Fruit fly (Drosophila melanogaster): ENCODE data around the gene CG3719.

CG3719 gene

dm6 chrX:1397649-1398454 lies 17.6 kb upstream of the CG3719 start:
- TF ChIP-seq Myc (optimal IDR thresholded peaks at IDR 0.05) = no peak
- TF ChIP-seq psq (optimal IDR thresholded peaks at IDR 0.05) = no peak
- no peak for TF ChIP-seq h (optimal IDR thresholded peaks at IDR 0.05)
- no peak for TF ChIP-seq insv (optimal IDR thresholded peaks at IDR 0.05)
- no peak for TF ChIP-seq ttk (optimal IDR thresholded peaks at IDR 0.05)
- TF ChIP-seq Sin3A (optimal IDR thresholded peaks at IDR 0.05) = no peak

- no peak for TF ChIP-seq h (optimal IDR thresholded peaks at IDR 0.05)
- no peak for TF ChIP-seq insv (optimal IDR thresholded peaks at IDR 0.05)
- no peak for TF ChIP-seq Sin3A (optimal IDR thresholded peaks at IDR 0.05)
- no peak for TF ChIP-seq Myc (optimal IDR thresholded peaks at IDR 0.05)
- TF ChIP-seq psq (optimal IDR thresholded peaks at IDR 0.05) = no peak
- TF ChIP-seq ttk (optimal IDR thresholded peaks at IDR 0.05) = no peak
These were observed 12.6 kb upstream of the CG3719 start, which contains the start of gene Rilpl for dm6 chrX:1392875-1393274. TSS of gene Rilpl (plus strand) at chrX:1393054.

- TF ChIP-seq Myc (optimal IDR thresholded peaks at IDR 0.05) (no peak), psq (optimal IDR thresholded peaks at IDR 0.05) (no peak), ttk (optimal IDR thresholded peaks at IDR 0.05) (no peak), Sin3A (optimal IDR thresholded peaks at IDR 0.05) (no peak), insv (optimal IDR thresholded peaks at IDR 0.05) (no peak)
These were observed 7.9 kb upstream of the CG3719 start for dm6 chrX:1388148-1388703.

dm6 chrX:1387149-1387752 lies 7.0 kb upstream of the CG3719 start:
- TF ChIP-seq insv (optimal IDR thresholded peaks at IDR 0.05) = no peak
- TF ChIP-seq ttk (optimal IDR thresholded peaks at IDR 0.05) = no peak

dm6 chrX:1384232-1384631 lies 4.0 kb upstream of the CG3719 start:
- TF ChIP-seq ttk (optimal IDR thresholded peaks at IDR 0.05) = no peak
- TF ChIP-seq h (optimal IDR thresholded peaks at IDR 0.05) = no peak
- no peak for TF ChIP-seq Myc (optimal IDR thresholded peaks at IDR 0.05)
- no peak for TF ChIP-seq Sin3A (optimal IDR thresholded peaks at IDR 0.05)
- no peak for TF ChIP-seq psq (optimal IDR thresholded peaks at IDR 0.05)
- TF ChIP-seq insv (optimal IDR thresholded peaks at IDR 0.05) = no peak

dm6 chrX:1382489-1382888 lies 2.2 kb upstream of the CG3719 start:
- TF ChIP-seq Sin3A (optimal IDR thresholded peaks at IDR 0.05) = no peak
- TF ChIP-seq ttk (optimal IDR thresholded peaks at IDR 0.05) = no peak
- no peak for TF ChIP-seq h (optimal IDR thresholded peaks at IDR 0.05)
- no peak for TF ChIP-seq psq (optimal IDR thresholded peaks at IDR 0.05)
- TF ChIP-seq Myc (optimal IDR thresholded peaks at IDR 0.05) = no peak
- no peak for TF ChIP-seq insv (optimal IDR thresholded peaks at IDR 0.05)

- TF ChIP-seq Myc (optimal IDR thresholded peaks at IDR 0.05) (no peak), insv (optimal IDR thresholded peaks at IDR 0.05) (no peak), ttk (optimal IDR thresholded peaks at IDR 0.05) (no peak), psq (optimal IDR thresholded peaks at IDR 0.05) (no peak), h (optimal IDR thresholded peaks at IDR 0.05) (no peak), Sin3A (optimal IDR thresholded peaks at IDR 0.05) (no peak)
These were observed 1.2 kb upstream of the CG3719 start for dm6 chrX:1381413-1381991.

dm6 chrX:1379692-1380349 lies 459 bp downstream of the CG3719 start:
- TF ChIP-seq Sin3A (optimal IDR thresholded peaks at IDR 0.05) = no peak
- TF ChIP-seq Myc (optimal IDR thresholded peaks at IDR 0.05) = no peak
- TF ChIP-seq psq (optimal IDR thresholded peaks at IDR 0.05) = no peak
- no peak for TF ChIP-seq insv (optimal IDR thresholded peaks at IDR 0.05)
- no peak for TF ChIP-seq h (optimal IDR thresholded peaks at IDR 0.05)
- no peak for TF ChIP-seq ttk (optimal IDR thresholded peaks at IDR 0.05)

dm6 chrX:1375265-1375958 lies 4.9 kb downstream of the CG3719 start, which contains the start of gene AMPKalpha:
TSS of gene AMPKalpha (plus strand) at chrX:1375536.
- TF ChIP-seq Sin3A (optimal IDR thresholded peaks at IDR 0.05) (no peak), psq (optimal IDR thresholded peaks at IDR 0.05) (no peak), ttk (optimal IDR thresholded peaks at IDR 0.05) (no peak), h (optimal IDR thresholded peaks at IDR 0.05) (no peak), Myc (optimal IDR thresholded peaks at IDR 0.05) (no peak), insv (optimal IDR thresholded peaks at IDR 0.05) (no peak)

dm6 chrX:1372667-1373066 lies 7.6 kb downstream of the CG3719 start:
- no peak for TF ChIP-seq Sin3A (optimal IDR thresholded peaks at IDR 0.05)
- no peak for TF ChIP-seq psq (optimal IDR thresholded peaks at IDR 0.05)
- TF ChIP-seq ttk (optimal IDR thresholded peaks at IDR 0.05) = no peak
- no peak for TF ChIP-seq insv (optimal IDR thresholded peaks at IDR 0.05)
- TF ChIP-seq h (optimal IDR thresholded peaks at IDR 0.05) = no peak
- TF ChIP-seq Myc (optimal IDR thresholded peaks at IDR 0.05) = no peak

dm6 chrX:1370104-1370802 lies 10.0 kb downstream of the CG3719 start, which contains the start of gene ssx:
TSS of gene ssx (plus strand) at chrX:1370580.
- no peak for TF ChIP-seq psq (optimal IDR thresholded peaks at IDR 0.05)
- TF ChIP-seq h (optimal IDR thresholded peaks at IDR 0.05) = no peak
- TF ChIP-seq ttk (optimal IDR thresholded peaks at IDR 0.05) = no peak
- TF ChIP-seq Myc (optimal IDR thresholded peaks at IDR 0.05) = no peak
- no peak for TF ChIP-seq insv (optimal IDR thresholded peaks at IDR 0.05)
- no peak for TF ChIP-seq Sin3A (optimal IDR thresholded peaks at IDR 0.05)
